Fruit fly (Drosophila melanogaster) whole organism, wandering third instar larva: Measurements from ENCODE around the gene CG45486.
"Not testable (repeated sequence)": the region's sequence is repeated elsewhere in the genome, so short reads cannot be mapped to it uniquely, and the experiment has no call there.

ENCODE experiments used
- CG32264 ChIP-seq: fragments of 200-800 bp; sonication (Bioruptor generic); optimal IDR thresholded peaks from 2 replicates; lab custom pipeline; 2016; ENCODE audit warnings: missing biosample characterization, missing genetic modification characterization
- CG9705 ChIP-seq: fragments of 200-800 bp; sonication (Bioruptor generic); optimal IDR thresholded peaks from 2 replicates; lab custom pipeline; 2018; ENCODE audit warnings: missing biosample characterization, mild to moderate bottlenecking, missing genetic modification characterization
- CrebA ChIP-seq: fragments of 200-800 bp; sonication (Bioruptor generic); optimal IDR thresholded peaks from 2 replicates; lab custom pipeline; 2016; ENCODE audit warnings: missing biosample characterization, mild to moderate bottlenecking, missing genetic modification characterization, borderline replicate concordance
- GATAd ChIP-seq: sonication (Bioruptor generic); optimal IDR thresholded peaks from 2 replicates; lab custom pipeline; 2016; ENCODE audit warnings: missing biosample characterization, missing genetic modification characterization
- HLH106 ChIP-seq: fragments of 200-800 bp; optimal IDR thresholded peaks from 3 replicates; lab custom pipeline; 2019; ENCODE audit warnings: missing biosample characterization, mild to moderate bottlenecking, missing genetic modification characterization, moderate library complexity
- Hnf4 ChIP-seq: fragments of 200-800 bp; sonication (Bioruptor generic); optimal IDR thresholded peaks from 2 replicates; lab custom pipeline; 2016; ENCODE audit warnings: missing biosample characterization, mild to moderate bottlenecking, missing genetic modification characterization
- Hr78 ChIP-seq: fragments of >200 bp; optimal IDR thresholded peaks from 2 replicates; lab custom pipeline; 2017; ENCODE audit warnings: missing biosample characterization, missing genetic modification characterization
- Mio ChIP-seq: sonication (Bioruptor generic); optimal IDR thresholded peaks from 2 replicates; lab custom pipeline; 2016; ENCODE audit warnings: missing biosample characterization, missing genetic modification characterization
- Myc ChIP-seq: fragments of >200 bp; optimal IDR thresholded peaks from 2 replicates; lab custom pipeline; 2017
- N ChIP-seq: fragments of >200 bp; optimal IDR thresholded peaks from 2 replicates; lab custom pipeline; 2018; ENCODE audit warnings: missing biosample characterization, missing external identifiers, missing genetic modification characterization
- Sp1 ChIP-seq: fragments of 200-800 bp; sonication (Bioruptor generic); optimal IDR thresholded peaks from 3 replicates; lab custom pipeline; 2019; ENCODE audit warnings: missing biosample characterization, mild to moderate bottlenecking, missing genetic modification characterization, moderate library complexity
- Vsx2 ChIP-seq: fragments of 200-300, 225-300 bp; sonication (Bioruptor generic); optimal IDR thresholded peaks from 2 replicates; lab custom pipeline; 2018; ENCODE audit warnings: missing biosample characterization, missing genetic modification characterization; ENCODE audit not compliant: partially characterized antibody
- br ChIP-seq: fragments of 200-800 bp; sonication (Bioruptor generic); optimal IDR thresholded peaks from 2 replicates; lab custom pipeline; 2016; ENCODE audit warnings: missing biosample characterization, missing genetic modification characterization
- brk ChIP-seq: fragments of 200-800 bp; sonication (Bioruptor generic); optimal IDR thresholded peaks from 2 replicates; lab custom pipeline; 2016; ENCODE audit warnings: missing biosample characterization, mild to moderate bottlenecking, missing genetic modification characterization
- dmrt93B ChIP-seq: fragments of 200-800 bp; sonication (Bioruptor generic); optimal IDR thresholded peaks from 2 replicates; lab custom pipeline; 2018; ENCODE audit warnings: missing biosample characterization, mild to moderate bottlenecking, missing genetic modification characterization
- fru ChIP-seq: fragments of 200-800 bp; sonication (Bioruptor generic); optimal IDR thresholded peaks from 3 replicates; lab custom pipeline; 2016; ENCODE audit warnings: missing biosample characterization, mild to moderate bottlenecking, missing genetic modification characterization
- h ChIP-seq: fragments of 200-800 bp; sonication (Bioruptor generic); optimal IDR thresholded peaks from 3 replicates; lab custom pipeline; 2016; ENCODE audit warnings: missing biosample characterization, mild to moderate bottlenecking, missing genetic modification characterization
- jim ChIP-seq: fragments of 175-275, 200-325 bp; sonication (Bioruptor generic); optimal IDR thresholded peaks from 2 replicates; lab custom pipeline; 2016; ENCODE audit warnings: missing biosample characterization, mild to moderate bottlenecking, missing genetic modification characterization
- lola ChIP-seq: fragments of >200 bp; optimal IDR thresholded peaks from 2 replicates; lab custom pipeline; 2017; ENCODE audit warnings: missing biosample characterization, missing genetic modification characterization
- pan ChIP-seq: fragments of >200 bp; optimal IDR thresholded peaks from 2 replicates; lab custom pipeline; 2017
- psq ChIP-seq: fragments of 200-800 bp; sonication (Bioruptor generic); optimal IDR thresholded peaks from 3 replicates; lab custom pipeline; 2017; ENCODE audit warnings: missing biosample characterization, mild to moderate bottlenecking, missing genetic modification characterization, moderate library complexity
- rgr ChIP-seq: fragments of 200-800 bp; sonication (Bioruptor generic); optimal IDR thresholded peaks from 3 replicates; lab custom pipeline; 2016; ENCODE audit warnings: missing biosample characterization, mild to moderate bottlenecking, missing genetic modification characterization
- sage ChIP-seq: fragments of 200-800 bp; sonication (Bioruptor generic); optimal IDR thresholded peaks from 2 replicates; lab custom pipeline; 2016; ENCODE audit warnings: missing biosample characterization, mild to moderate bottlenecking, missing genetic modification characterization
- sv ChIP-seq: fragments of 200-800 bp; sonication (Bioruptor generic); optimal IDR thresholded peaks from 3 replicates; lab custom pipeline; 2016; ENCODE audit warnings: missing biosample characterization, missing genetic modification characterization
- tai ChIP-seq: sonication (Bioruptor generic); optimal IDR thresholded peaks from 2 replicates; lab custom pipeline; 2016; ENCODE audit warnings: missing biosample characterization, missing genetic modification characterization
- usp ChIP-seq: fragments of >200 bp; optimal IDR thresholded peaks from 2 replicates; lab custom pipeline; 2017; ENCODE audit warnings: missing biosample characterization, missing genetic modification characterization
- woc ChIP-seq: sonication (Bioruptor generic); optimal IDR thresholded peaks from 2 replicates; lab custom pipeline; 2016; ENCODE audit warnings: missing biosample characterization, mild to moderate bottlenecking, missing genetic modification characterization

The CG45486 gene

DNA sequence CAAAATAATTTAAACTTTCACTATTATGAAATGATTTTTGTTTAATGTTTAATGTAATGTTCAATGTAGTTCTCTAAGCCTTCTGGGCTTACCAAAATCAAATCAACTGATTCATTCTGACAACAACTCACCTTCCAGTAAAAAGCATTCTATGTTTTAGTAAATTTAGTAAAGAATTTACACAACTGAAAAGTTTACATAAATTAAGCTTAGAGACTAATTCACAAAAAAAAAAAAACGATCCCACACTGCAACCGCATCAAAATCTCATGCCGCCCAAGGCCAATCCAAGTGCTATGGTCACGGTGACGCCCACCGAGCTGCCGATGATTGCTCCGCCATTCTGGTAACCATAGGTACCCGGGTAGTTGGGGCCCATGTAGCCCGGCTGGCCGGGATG lies at the start of gene CG45486:
Gene CG45486 (minus strand): TSS at position 101 of the 400 bp plus-strand sequence.
- not testable (repeated sequence) for TF ChIP-seq rgr, GATAd, N (GFP tag; lab: Kevin White, UChicago)

- TF ChIP-seq usp (no peak), pan (lab: Kevin White, UChicago) (no peak), psq (GFP tag; lab: Kevin White, UChicago) (no peak), woc (no peak), Hr78 (no peak), HLH106 (tag; lab: Kevin White, UChicago) (no peak), CG32264 (GFP tag; lab: Kevin White, UChicago) (no peak), Hnf4 (no peak), tai (GFP tag; lab: Kevin White, UChicago) (no peak), jim (GFP tag; lab: Kevin White, UChicago) (no peak), fru (GFP tag; lab: Kevin White, UChicago) (no peak), GATAd (GFP tag; lab: Kevin White, UChicago) (no peak), sv (GFP tag; lab: Kevin White, UChicago) (no peak), CrebA (no peak), lola (no peak), dmrt93B (GFP tag; lab: Kevin White, UChicago) (no peak), CG9705 (GFP tag; lab: Kevin White, UChicago) (no peak), rgr (GFP tag; lab: Kevin White, UChicago) (no peak)
- TF ChIP-seq, all 38 proteins: peak for 0
These were observed 49.5 kb upstream of the CG45486 start, which contains the start of gene CG12655 for dm6 chrX:19959353-19959969. TSS of gene CG12655 (minus strand) at chrX:19959403.

DNA sequence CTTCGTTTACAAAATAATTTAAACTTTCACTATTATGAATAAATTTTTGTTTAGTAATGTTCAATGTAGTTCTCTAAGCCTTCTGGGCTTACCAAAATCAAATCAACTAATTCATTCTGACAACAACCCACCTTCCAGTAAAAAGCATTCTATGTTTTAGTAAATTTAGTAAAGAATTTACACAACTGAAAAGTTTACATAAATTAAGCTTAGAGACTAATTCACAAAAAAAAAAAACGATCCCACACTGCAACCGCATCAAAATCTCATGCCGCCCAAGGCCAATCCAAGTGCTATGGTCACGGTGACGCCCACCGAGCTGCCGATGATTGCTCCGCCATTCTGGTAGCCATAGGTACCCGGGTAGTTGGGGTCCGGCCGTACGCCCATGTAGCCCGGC lies 48.3 kb upstream of the CG45486 start, which contains the start of gene CG43784:
Gene CG43784 (minus strand): TSS at position 101 of the 400 bp plus-strand sequence.
- not testable (repeated sequence) for TF ChIP-seq br (GFP tag; lab: Kevin White, UChicago); dmrt93B (GFP tag; lab: Kevin White, UChicago); HLH106 (tag; lab: Kevin White, UChicago)

DNA sequence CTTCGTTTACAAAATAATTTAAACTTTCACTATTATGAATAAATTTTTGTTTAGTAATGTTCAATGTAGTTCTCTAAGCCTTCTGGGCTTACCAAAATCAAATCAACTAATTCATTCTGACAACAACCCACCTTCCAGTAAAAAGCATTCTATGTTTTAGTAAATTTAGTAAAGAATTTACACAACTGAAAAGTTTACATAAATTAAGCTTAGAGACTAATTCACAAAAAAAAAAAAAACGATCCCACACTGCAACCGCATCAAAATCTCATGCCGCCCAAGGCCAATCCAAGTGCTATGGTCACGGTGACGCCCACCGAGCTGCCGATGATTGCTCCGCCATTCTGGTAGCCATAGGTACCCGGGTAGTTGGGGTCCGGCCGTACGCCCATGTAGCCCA lies 43.6 kb upstream of the CG45486 start, which contains the start of gene CG45494:
Gene CG45494 (minus strand): TSS at position 101 of the 400 bp plus-strand sequence.
- TF ChIP-seq h (GFP tag; lab: Kevin White, UChicago); brk (GFP tag; lab: Kevin White, UChicago); usp: not testable (repeated sequence)
- TF ChIP-seq, all 38 proteins: peak for 0; not testable (repeated sequence) for 38

DNA sequence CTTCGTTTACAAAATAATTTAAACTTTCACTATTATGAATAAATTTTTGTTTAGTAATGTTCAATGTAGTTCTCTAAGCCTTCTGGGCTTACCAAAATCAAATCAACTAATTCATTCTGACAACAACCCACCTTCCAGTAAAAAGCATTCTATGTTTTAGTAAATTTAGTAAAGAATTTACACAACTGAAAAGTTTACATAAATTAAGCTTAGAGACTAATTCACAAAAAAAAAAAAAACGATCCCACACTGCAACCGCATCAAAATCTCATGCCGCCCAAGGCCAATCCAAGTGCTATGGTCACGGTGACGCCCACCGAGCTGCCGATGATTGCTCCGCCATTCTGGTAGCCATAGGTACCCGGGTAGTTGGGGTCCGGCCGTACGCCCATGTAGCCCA lies 38.9 kb upstream of the CG45486 start, which contains the start of gene CG45493:
Gene CG45493 (minus strand): TSS at position 101 of the 400 bp plus-strand sequence.
- not testable (repeated sequence) for TF ChIP-seq sage; fru (GFP tag; lab: Kevin White, UChicago); Vsx2 (GFP tag; lab: Kevin White, UChicago)

dm6 chrX:19944047-19944446 lies 34.1 kb upstream of the CG45486 start, which contains the start of gene CG45492:
TSS of gene CG45492 (minus strand) at chrX:19944147.
- not testable (repeated sequence) for TF ChIP-seq Myc (lab: Kevin White, UChicago); Sp1 (GFP tag; lab: Kevin White, UChicago); Mio (GFP tag; lab: Kevin White, UChicago)

- TF ChIP-seq fru (GFP tag; lab: Kevin White, UChicago); woc; N (GFP tag; lab: Kevin White, UChicago): not testable (repeated sequence)
These were observed 29.0 kb upstream of the CG45486 start, which contains the start of gene CG45491 for dm6 chrX:19938894-19939293. TSS of gene CG45491 (minus strand) at chrX:19938994.
